Fruit fly (Drosophila melanogaster) Kc167 (cell line): Measurements from ENCODE around the gene CG4210.

Experiments
- Myc ChIP-seq: fragments of >200 bp; optimal IDR thresholded peaks from 2 replicates; lab custom pipeline; 2017; ENCODE audit warnings: missing external identifiers
- Sin3A ChIP-seq: fragments of >200 bp; optimal IDR thresholded peaks from 2 replicates; lab custom pipeline; 2018; ENCODE audit warnings: missing external identifiers
- psq ChIP-seq: fragments of >200 bp; optimal IDR thresholded peaks from 2 replicates; lab custom pipeline; 2017; ENCODE audit warnings: missing external identifiers
- ttk ChIP-seq: sonication (Bioruptor generic); optimal IDR thresholded peaks from 2 replicates; lab custom pipeline; 2017; ENCODE audit warnings: missing external identifiers

- TF ChIP-seq psq (lab: Kevin White, UChicago), result no peak
- no peak for TF ChIP-seq Sin3A (lab: Kevin White, UChicago)
- no peak for TF ChIP-seq Myc
- no peak for TF ChIP-seq ttk
These were observed 17.9 kb downstream of the CG4210 start for dm6 chr3R:15231635-15232138.
